Fruit fly (Drosophila melanogaster) whole organism, prepupa: ENCODE results near the gene hob.

Source experiments
- Blimp-1 ChIP-seq: fragments of 200-800 bp; sonication (Bioruptor generic); optimal IDR thresholded peaks from 3 replicates; lab custom pipeline; 2017; ENCODE audit warnings: missing biosample characterization, missing genetic modification characterization, mild to moderate bottlenecking, moderate library complexity, missing genetic modification reagents
- CG10631 ChIP-seq: fragments of 200-800 bp; sonication (Bioruptor generic); optimal IDR thresholded peaks from 2 replicates; lab custom pipeline; 2016; ENCODE audit warnings: missing biosample characterization, missing genetic modification characterization
- CG10669 ChIP-seq: fragments of 200-800 bp; sonication (Bioruptor generic); optimal IDR thresholded peaks from 3 replicates; lab custom pipeline; 2018; ENCODE audit warnings: missing biosample characterization, mild to moderate bottlenecking, missing genetic modification characterization, moderate library complexity
- CG11294 ChIP-seq: fragments of 200-800 bp; sonication (Bioruptor generic); IDR thresholded peaks from 2 replicates; pipeline ENCODE4 v1.3.6; 2022; ENCODE audit warnings: missing biosample characterization, missing genetic modification characterization
- CG11762 ChIP-seq: fragments of 200-800 bp; sonication (Bioruptor generic); optimal IDR thresholded peaks from 3 replicates; lab custom pipeline; 2016; ENCODE audit warnings: missing biosample characterization, missing genetic modification characterization; ENCODE audit not compliant: insufficient read depth
- CG11902 ChIP-seq: fragments of 200-800 bp; sonication (Bioruptor generic); optimal IDR thresholded peaks from 3 replicates; lab custom pipeline; 2016; ENCODE audit warnings: missing biosample characterization, missing genetic modification characterization
- CG15336 ChIP-seq: fragments of 200-800 bp; sonication (Bioruptor generic); IDR thresholded peaks from 2 replicates; pipeline ENCODE4 v1.3.6; 2022; ENCODE audit warnings: missing biosample characterization, missing genetic modification characterization
- CG16779 ChIP-seq: fragments of 200-800 bp; sonication (Bioruptor generic); optimal IDR thresholded peaks from 3 replicates; lab custom pipeline; 2017; ENCODE audit warnings: missing biosample characterization, mild to moderate bottlenecking, missing genetic modification characterization
- CG3032 ChIP-seq: fragments of 200-800 bp; optimal IDR thresholded peaks from 2 replicates; lab custom pipeline; 2019; ENCODE audit warnings: missing biosample characterization, mild to moderate bottlenecking, missing genetic modification characterization, moderate library complexity
- CG31627 ChIP-seq: fragments of 200-800 bp; sonication (Bioruptor generic); optimal IDR thresholded peaks from 3 replicates; lab custom pipeline; 2016; ENCODE audit warnings: missing biosample characterization, missing genetic modification characterization
- CG32006 ChIP-seq: fragments of 200-800 bp; sonication (Bioruptor generic); optimal IDR thresholded peaks from 3 replicates; lab custom pipeline; 2017; ENCODE audit warnings: missing biosample characterization, mild to moderate bottlenecking, missing genetic modification characterization
- CG3919 ChIP-seq: fragments of 200-800 bp; sonication (Bioruptor generic); optimal IDR thresholded peaks from 3 replicates; lab custom pipeline; 2016; ENCODE audit warnings: missing biosample characterization, missing genetic modification characterization
- CG4318 ChIP-seq: fragments of 200-800 bp; sonication (Bioruptor generic); optimal IDR thresholded peaks from 3 replicates; lab custom pipeline; 2017; ENCODE audit warnings: missing biosample characterization, mild to moderate bottlenecking, missing genetic modification characterization
- CG6163 ChIP-seq: fragments of 200-800 bp; sonication (Bioruptor generic); IDR thresholded peaks from 3 replicates; pipeline ENCODE4 v1.3.6; 2022; ENCODE audit warnings: missing biosample characterization, missing genetic modification characterization
- CG6276 ChIP-seq: fragments of 200-800 bp; sonication (Bioruptor generic); optimal IDR thresholded peaks from 2 replicates; lab custom pipeline; 2017; ENCODE audit warnings: missing biosample characterization, mild to moderate bottlenecking, missing genetic modification characterization
- CG6792 ChIP-seq: fragments of 200-800 bp; sonication (Bioruptor generic); optimal IDR thresholded peaks from 3 replicates; lab custom pipeline; 2016; ENCODE audit warnings: missing biosample characterization, missing genetic modification characterization
- CG6854 ChIP-seq: fragments of 200-800 bp; sonication (Bioruptor generic); optimal IDR thresholded peaks from 2 replicates; lab custom pipeline; 2017; ENCODE audit warnings: missing biosample characterization, mild to moderate bottlenecking, missing genetic modification characterization
- CG8319 ChIP-seq: fragments of 200-800 bp; sonication (Bioruptor generic); optimal IDR thresholded peaks from 3 replicates; lab custom pipeline; 2016; ENCODE audit warnings: missing biosample characterization, missing genetic modification characterization
- CG9139 ChIP-seq: fragments of 200-800 bp; sonication (Bioruptor generic); optimal IDR thresholded peaks from 3 replicates; lab custom pipeline; 2017; ENCODE audit warnings: missing biosample characterization, mild to moderate bottlenecking, missing genetic modification characterization
- Eip93F ChIP-seq: fragments of 200-800 bp; sonication (Bioruptor generic); optimal IDR thresholded peaks from 2 replicates; lab custom pipeline; 2016; ENCODE audit warnings: missing biosample characterization, mild to moderate bottlenecking, missing genetic modification characterization
- Gug ChIP-seq: fragments of 200-800 bp; sonication (Bioruptor generic); IDR thresholded peaks from 2 replicates; pipeline ENCODE4 v1.3.6; 2022; ENCODE audit warnings: missing biosample characterization, missing genetic modification characterization
- Hr38 ChIP-seq: sonication (Bioruptor generic); optimal IDR thresholded peaks from 2 replicates; lab custom pipeline; 2016; ENCODE audit warnings: missing biosample characterization, missing genetic modification characterization
- Hr39 ChIP-seq: fragments of 200-800 bp; sonication (Bioruptor generic); optimal IDR thresholded peaks from 2 replicates; lab custom pipeline; 2016; ENCODE audit warnings: missing biosample characterization, missing genetic modification characterization
- Hr4 ChIP-seq: fragments of 200-800 bp; sonication (Bioruptor generic); optimal IDR thresholded peaks from 3 replicates; lab custom pipeline; 2016; ENCODE audit warnings: missing biosample characterization, missing genetic modification characterization
- OdsH ChIP-seq: fragments of 200-800 bp; sonication (Bioruptor generic); optimal IDR thresholded peaks from 3 replicates; lab custom pipeline; 2016; ENCODE audit warnings: missing biosample characterization, missing genetic modification characterization
- Sox102F ChIP-seq: fragments of 200-800 bp; sonication (Bioruptor generic); optimal IDR thresholded peaks from 2 replicates; lab custom pipeline; 2016; ENCODE audit warnings: missing biosample characterization, mild to moderate bottlenecking, missing genetic modification characterization
- Sox14 ChIP-seq: fragments of 200-800 bp; sonication (Bioruptor generic); optimal IDR thresholded peaks from 3 replicates; lab custom pipeline; 2016; ENCODE audit warnings: missing biosample characterization, missing genetic modification characterization
- Sox15 ChIP-seq: fragments of 200-800 bp; sonication (Bioruptor generic); optimal IDR thresholded peaks from 3 replicates; lab custom pipeline; 2016; ENCODE audit warnings: missing biosample characterization, missing genetic modification characterization
- achi ChIP-seq: fragments of 200-800 bp; sonication (Bioruptor generic); optimal IDR thresholded peaks from 3 replicates; lab custom pipeline; 2016; ENCODE audit warnings: missing biosample characterization, missing genetic modification characterization
- acj6 ChIP-seq: fragments of 200-800 bp; sonication (Bioruptor generic); optimal IDR thresholded peaks from 3 replicates; lab custom pipeline; 2016; ENCODE audit warnings: missing biosample characterization, missing genetic modification characterization
- dac ChIP-seq: fragments of 200-800 bp; sonication (Bioruptor generic); optimal IDR thresholded peaks from 2 replicates; lab custom pipeline; 2017; ENCODE audit warnings: missing biosample characterization, mild to moderate bottlenecking, missing genetic modification characterization
- dsx ChIP-seq: fragments of 200-800 bp; optimal IDR thresholded peaks from 3 replicates; lab custom pipeline; 2019; ENCODE audit warnings: missing biosample characterization, mild to moderate bottlenecking, missing genetic modification characterization, moderate library complexity; ENCODE audit not compliant: poor library complexity, severe bottlenecking
- eg ChIP-seq: fragments of 200-800 bp; sonication (Bioruptor generic); IDR thresholded peaks from 3 replicates; pipeline ENCODE4 v1.3.6; 2022; ENCODE audit warnings: missing biosample characterization, missing genetic modification characterization
- esn ChIP-seq: fragments of 200-800 bp; sonication (Bioruptor generic); optimal IDR thresholded peaks from 2 replicates; lab custom pipeline; 2016; ENCODE audit warnings: missing biosample characterization, mild to moderate bottlenecking, missing genetic modification characterization, moderate library complexity
- fd59A ChIP-seq: fragments of 200-800 bp; sonication (Bioruptor generic); optimal IDR thresholded peaks from 2 replicates; lab custom pipeline; 2017; ENCODE audit warnings: missing biosample characterization, mild to moderate bottlenecking, missing genetic modification characterization, missing genetic modification reagents
- fkh ChIP-seq: fragments of 200-800 bp; sonication (Bioruptor generic); optimal IDR thresholded peaks from 3 replicates; lab custom pipeline; 2017; ENCODE audit warnings: missing biosample characterization, mild to moderate bottlenecking, missing genetic modification characterization, moderate library complexity
- lz ChIP-seq: fragments of 200-800 bp; sonication (Bioruptor generic); optimal IDR thresholded peaks from 3 replicates; lab custom pipeline; 2016; ENCODE audit warnings: missing biosample characterization, missing genetic modification characterization
- net ChIP-seq: fragments of 200-800 bp; sonication (Bioruptor generic); optimal IDR thresholded peaks from 3 replicates; lab custom pipeline; 2016; ENCODE audit warnings: missing biosample characterization, missing genetic modification characterization
- pdm3 ChIP-seq: fragments of 200-800 bp; sonication (Bioruptor generic); optimal IDR thresholded peaks from 3 replicates; lab custom pipeline; 2016; ENCODE audit warnings: missing biosample characterization, missing genetic modification characterization
- salr ChIP-seq, 2 experiments: fragments of 200-800 bp; sonication (Bioruptor generic); optimal IDR thresholded peaks; 3 replicates each; lab custom pipeline; 2016 to 2018; ENCODE audit warnings: missing biosample characterization in 2 of 2, missing genetic modification characterization in 2 of 2, mild to moderate bottlenecking in 1 of 2
- svp ChIP-seq: fragments of 200-800 bp; sonication (Bioruptor generic); peaks from one replicate; lab custom pipeline; 2016; ENCODE audit warnings: missing biosample characterization, missing genetic modification characterization
- topi ChIP-seq: fragments of 200-800 bp; sonication (Bioruptor generic); optimal IDR thresholded peaks from 3 replicates; lab custom pipeline; 2016; ENCODE audit warnings: missing biosample characterization, missing genetic modification characterization
- vri ChIP-seq: fragments of 200-800 bp; sonication (Bioruptor generic); optimal IDR thresholded peaks from 3 replicates; lab custom pipeline; 2016; ENCODE audit warnings: missing biosample characterization, mild to moderate bottlenecking, missing genetic modification characterization

Gene hob

dm6 chr3L:3242121-3243083, 23.7 kb upstream of the hob start (continued):
- peak; percentile 17 for TF ChIP-seq CG6792 (GFP tag; lab: Kevin White, UChicago)
- TF ChIP-seq CG11902 (GFP tag; lab: Kevin White, UChicago), result no peak
- TF ChIP-seq net, result no peak
- TF ChIP-seq Eip93F (GFP tag; lab: Kevin White, UChicago), result no peak
- TF ChIP-seq Hr39 (GFP tag; lab: Kevin White, UChicago), result no peak
- TF ChIP-seq dsx, result peak; percentile 41
- no peak for TF ChIP-seq dac (GFP tag; lab: Kevin White, UChicago)
- TF ChIP-seq CG15336, result no peak
- TF ChIP-seq CG6276 (GFP tag; lab: Kevin White, UChicago), result peak; percentile 6
- peak; percentile 50 for TF ChIP-seq achi (GFP tag; lab: Kevin White, UChicago)
- TF ChIP-seq CG9139 (GFP tag; lab: Kevin White, UChicago), result no peak
- peak; percentile 16 for TF ChIP-seq CG8319 (GFP tag; lab: Kevin White, UChicago)
- TF ChIP-seq CG31627 (GFP tag; lab: Kevin White, UChicago), result no peak
- TF ChIP-seq Hr4, result no peak
- peak; percentile 18 for TF ChIP-seq fd59A (GFP tag; lab: Kevin White, UChicago)
- TF ChIP-seq eg, result 0 out of 3 replicates have a peak, but pooled peaks have one; percentile 30
- TF ChIP-seq CG3032 (tag; lab: Kevin White, UChicago), result no peak
- no peak for TF ChIP-seq Gug (GFP tag; lab: Robert Waterston, UW)
- peak; percentile 28 for TF ChIP-seq CG6854 (GFP tag; lab: Kevin White, UChicago)
- TF ChIP-seq CG16779 (tag; lab: Kevin White, UChicago), result no peak
- peak; percentile 85 for TF ChIP-seq svp (GFP tag; lab: Kevin White, UChicago)
- peak; percentile 42 for TF ChIP-seq Blimp-1 (GFP tag; lab: Kevin White, UChicago)
- TF ChIP-seq CG3919 (GFP tag; lab: Kevin White, UChicago), result no peak
- no peak for TF ChIP-seq CG10669
- no peak for TF ChIP-seq Sox102F
- no peak for TF ChIP-seq fkh (GFP tag; lab: Kevin White, UChicago)
- TF ChIP-seq acj6 (GFP tag; lab: Kevin White, UChicago), result peak; percentile 43

- no peak for TF ChIP-seq Blimp-1 (GFP tag; lab: Kevin White, UChicago)
- TF ChIP-seq svp (GFP tag; lab: Kevin White, UChicago), result peak; percentile 81
These were observed 22.6 kb upstream of the hob start for dm6 chr3L:3241368-3241640.

- TF ChIP-seq Sox15 (peak; percentile 93), Gug (GFP tag; lab: Robert Waterston, UW) (peak; percentile 78), net (peak; percentile 88), Hr38 (GFP tag; lab: Kevin White, UChicago) (no peak), Eip93F (GFP tag; lab: Kevin White, UChicago) (peak; percentile 57), CG11762 (GFP tag; lab: Kevin White, UChicago) (peak; percentile 92), Sox14 (GFP tag; lab: Kevin White, UChicago) (peak; percentile 91), CG3032 (tag; lab: Kevin White, UChicago) (peak; percentile 99), CG10669 (peak; percentile 98), CG10631 (peak; percentile 95), OdsH (GFP tag; lab: Kevin White, UChicago) (peak; percentile 93), acj6 (GFP tag; lab: Kevin White, UChicago) (peak; percentile 94), salr (GFP tag; optimal IDR thresholded peaks at IDR 0.05; lab: Kevin White, UChicago) (peak; percentile 65 to 93), CG6276 (GFP tag; lab: Kevin White, UChicago) (peak; percentile 87), svp (GFP tag; lab: Kevin White, UChicago) (peak; percentile 98), vri (GFP tag; lab: Kevin White, UChicago) (peak; percentile 84), CG11294 (GFP tag; lab: Robert Waterston, UW) (peak; percentile 62), Hr39 (GFP tag; lab: Kevin White, UChicago) (peak; percentile 88), Sox102F (peak; percentile 88), lz (GFP tag; lab: Kevin White, UChicago) (peak; percentile 86), CG6163 (GFP tag; lab: Robert Waterston, UW) (peak; percentile 93), esn (peak; percentile 92), pdm3 (GFP tag; lab: Kevin White, UChicago) (peak; percentile 88), CG32006 (GFP tag; lab: Kevin White, UChicago) (peak; percentile 95), eg (peak; percentile 76), fd59A (GFP tag; lab: Kevin White, UChicago) (peak; percentile 93), achi (GFP tag; lab: Kevin White, UChicago) (peak; percentile 96), CG4318 (peak; percentile 85), topi (GFP tag; lab: Kevin White, UChicago) (peak; percentile 92)
These were observed 22.1 kb upstream of the hob start for dm6 chr3L:3240597-3241367.
